Worm (Caenorhabditis elegans) whole organism, L3 larva: ENCODE measurements around the gene srz-105.

ENCODE experiments used
- aly-2 ChIP-seq: fragments of 150-350 bp; optimal IDR thresholded peaks from 2 replicates; lab custom pipeline; 2014; ENCODE audit warnings: missing biosample characterization, missing genetic modification characterization
- ama-1 ChIP-seq: fragments of 150-350 bp; optimal IDR thresholded peaks from 2 replicates; lab custom pipeline; 2018
- ceh-28 ChIP-seq: fragments of 150-350 bp; optimal IDR thresholded peaks from 2 replicates; lab custom pipeline; 2014; ENCODE audit warnings: missing biosample characterization, missing genetic modification reagents, missing genetic modification characterization
- elt-1 ChIP-seq: fragments of 150-350 bp; optimal IDR thresholded peaks from 2 replicates; lab custom pipeline; 2014; ENCODE audit warnings: missing biosample characterization, missing genetic modification characterization
- elt-2 ChIP-seq: sonication (generic microtip); optimal IDR thresholded peaks from 2 replicates; lab custom pipeline; 2016; ENCODE audit warnings: missing genetic modification reagents, mild to moderate bottlenecking, missing genetic modification characterization, missing compliant biosample characterization
- lin-39 ChIP-seq: fragments of 150-350 bp; optimal IDR thresholded peaks from 2 replicates; lab custom pipeline; 2018; ENCODE audit warnings: missing biosample characterization, missing genetic modification reagents, missing genetic modification characterization
- nfya-1 ChIP-seq: sonication (generic microtip); optimal IDR thresholded peaks from 2 replicates; lab custom pipeline; 2017; ENCODE audit warnings: missing genetic modification characterization, mild to moderate bottlenecking, missing compliant biosample characterization, antibody characterized with exemption, moderate library complexity; ENCODE audit not compliant: insufficient read depth
- nhr-237 ChIP-seq: fragments of 150-350 bp; optimal IDR thresholded peaks from 2 replicates; lab custom pipeline; 2014; ENCODE audit warnings: missing biosample characterization, missing genetic modification characterization
- nhr-67 ChIP-seq: fragments of 150-350 bp; optimal IDR thresholded peaks from 2 replicates; lab custom pipeline; 2014; ENCODE audit warnings: missing biosample characterization, missing genetic modification characterization
- nhr-76 ChIP-seq: fragments of 150-350 bp; sonication (generic microtip); optimal IDR thresholded peaks from 5 replicates; lab custom pipeline; 2014; ENCODE audit warnings: missing biosample characterization, missing genetic modification characterization
- skn-1 ChIP-seq: fragments of 150-350 bp; optimal IDR thresholded peaks from 2 replicates; lab custom pipeline; 2014; ENCODE audit warnings: missing biosample characterization, missing genetic modification characterization
- zag-1 ChIP-seq: fragments of 150-350 bp; optimal IDR thresholded peaks from 2 replicates; lab custom pipeline; 2014; ENCODE audit warnings: missing biosample characterization, missing genetic modification characterization

- TF ChIP-seq nhr-76 (tag; lab: Kevin White, UChicago), result no peak
- no peak for TF ChIP-seq zag-1
- no peak for TF ChIP-seq lin-39
- no peak for TF ChIP-seq nfya-1
- TF ChIP-seq ceh-28 (tag; lab: Kevin White, UChicago), result no peak
- no peak for TF ChIP-seq ama-1
- no peak for TF ChIP-seq aly-2 (tag; lab: Kevin White, UChicago)
- TF ChIP-seq elt-1 (tag; lab: Kevin White, UChicago), result no peak
- no peak for TF ChIP-seq elt-2 (tag; lab: Kevin White, UChicago)
- no peak for TF ChIP-seq nhr-237 (tag; lab: Kevin White, UChicago)
- no peak for TF ChIP-seq nhr-67 (tag; lab: Kevin White, UChicago)
- no peak for TF ChIP-seq skn-1 (tag; lab: Kevin White, UChicago)
Measured at ce11 chrIV:16324589-16324988, at the start of gene srz-105.
